Worm (Caenorhabditis elegans) whole organism, young adult: Measurements from ENCODE around the gene twk-35.

Experiments
- B0035.1 ChIP-seq: sonication (generic microtip); optimal IDR thresholded peaks from 2 replicates; lab custom pipeline; 2016; ENCODE audit warnings: missing genetic modification characterization, mild to moderate bottlenecking, missing compliant biosample characterization, missing genotype, missing genetic modification reagents
- C06A6.2 ChIP-seq: fragments of 200-800 bp; sonication (Bioruptor generic); conservative IDR thresholded peaks from 2 replicates; pipeline ENCODE4 v1.3.6; 2022; ENCODE audit warnings: missing genetic modification characterization, missing compliant biosample characterization
- C17E4.6 ChIP-seq: fragments of 200-800 bp; sonication (Bioruptor generic); IDR thresholded peaks from 2 replicates; pipeline ENCODE4 v1.3.6; 2022; ENCODE audit warnings: missing genetic modification reagents, missing genetic modification characterization, missing compliant biosample characterization
- D2030.7 ChIP-seq: fragments of 200-800 bp; sonication (Bioruptor generic); IDR thresholded peaks from 2 replicates; pipeline ENCODE4 v1.3.6; 2022; ENCODE audit warnings: missing genetic modification reagents, missing genetic modification characterization, missing compliant biosample characterization
- F22D6.2 ChIP-seq: sonication (generic microtip); optimal IDR thresholded peaks from 2 replicates; lab custom pipeline; 2016; ENCODE audit warnings: mild to moderate bottlenecking, missing genetic modification characterization, missing compliant biosample characterization
- F23B12.7 ChIP-seq: sonication (generic microtip); optimal IDR thresholded peaks from 2 replicates; lab custom pipeline; 2017; ENCODE audit warnings: missing genetic modification characterization, mild to moderate bottlenecking, missing compliant biosample characterization, antibody characterized with exemption, moderate library complexity; ENCODE audit not compliant: insufficient read depth
- ZK185.1 ChIP-seq: sonication (generic microtip); optimal IDR thresholded peaks from 2 replicates; lab custom pipeline; 2016; ENCODE audit warnings: mild to moderate bottlenecking, missing genetic modification characterization, missing compliant biosample characterization; ENCODE audit not compliant: poor library complexity, severe bottlenecking
- ama-1 ChIP-seq, 3 experiments: fragments of 150-350 bp in 1 of 3; sonication (generic microtip) in 2 of 3; optimal IDR thresholded peaks; 2 replicates each; lab custom pipeline; 2014 to 2018; ENCODE audit warnings: missing biosample characterization in 2 of 3, missing genetic modification characterization in 2 of 3, missing genetic modification reagents in 2 of 3
- ceh-27 ChIP-seq: fragments of 200-800 bp; sonication (Bioruptor generic); optimal IDR thresholded peaks from 2 replicates; lab custom pipeline; 2018; ENCODE audit warnings: mild to moderate bottlenecking, missing genetic modification characterization, moderate library complexity, missing compliant biosample characterization
- ceh-91 ChIP-seq: fragments of 200-800 bp; sonication (Bioruptor generic); IDR thresholded peaks from 2 replicates; pipeline ENCODE4 v1.3.6; 2022; ENCODE audit warnings: missing genetic modification reagents, missing genetic modification characterization, missing compliant biosample characterization
- chd-7 ChIP-seq: sonication (generic microtip); optimal IDR thresholded peaks from 2 replicates; lab custom pipeline; 2016; ENCODE audit warnings: mild to moderate bottlenecking, missing genetic modification characterization, moderate library complexity, missing compliant biosample characterization
- egl-18 ChIP-seq: fragments of 200-800 bp; sonication (Bioruptor generic); IDR thresholded peaks from 2 replicates; pipeline ENCODE4 v1.3.6; 2022; ENCODE audit warnings: missing genetic modification reagents, missing genetic modification characterization, missing compliant biosample characterization
- egrh-3 ChIP-seq: fragments of 200-800 bp; sonication (Bioruptor generic); IDR thresholded peaks from 2 replicates; pipeline ENCODE4 v1.3.6; 2022; ENCODE audit warnings: missing genetic modification reagents, missing genetic modification characterization, missing compliant biosample characterization
- hlh-12 ChIP-seq: sonication (generic microtip); optimal IDR thresholded peaks from 2 replicates; lab custom pipeline; 2016; ENCODE audit warnings: missing genetic modification characterization, missing compliant biosample characterization
- hmg-1.2 ChIP-seq: fragments of 200-800 bp; sonication (Bioruptor generic); IDR thresholded peaks from 2 replicates; pipeline ENCODE4 v1.3.6; 2022; ENCODE audit warnings: missing genetic modification reagents, missing genetic modification characterization, missing compliant biosample characterization
- hrde-1 ChIP-seq: sonication (generic microtip); optimal IDR thresholded peaks from 2 replicates; lab custom pipeline; 2016; ENCODE audit warnings: missing genetic modification characterization, mild to moderate bottlenecking, missing compliant biosample characterization, moderate library complexity, missing genotype, missing genetic modification reagents, borderline replicate concordance
- hsf-1 ChIP-seq: fragments of 200-800 bp; sonication (Bioruptor generic); IDR thresholded peaks from 2 replicates; pipeline ENCODE4 v1.3.6; 2022; ENCODE audit warnings: missing genetic modification reagents, missing genetic modification characterization, missing compliant biosample characterization
- lin-26 ChIP-seq: fragments of 200-800 bp; sonication (Bioruptor generic); IDR thresholded peaks from 2 replicates; pipeline ENCODE4 v1.3.6; 2022; ENCODE audit warnings: missing genetic modification reagents, missing genetic modification characterization, missing compliant biosample characterization
- lin-35 ChIP-seq, 3 experiments: fragments of 150-350 bp in 2 of 3; sonication (generic microtip) in 1 of 3; optimal IDR thresholded peaks; 2 replicates each; lab custom pipeline; 2014 to 2018; ENCODE audit warnings: missing biosample characterization in 3 of 3, missing genetic modification characterization in 3 of 3, missing genetic modification reagents in 3 of 3
- lsy-27 ChIP-seq: sonication (generic microtip); optimal IDR thresholded peaks from 2 replicates; lab custom pipeline; 2017; ENCODE audit warnings: missing genetic modification characterization, mild to moderate bottlenecking, missing compliant biosample characterization, antibody characterized with exemption, missing genotype, borderline replicate concordance; ENCODE audit not compliant: insufficient read depth
- madf-3 ChIP-seq: fragments of 200-800 bp; sonication (Bioruptor generic); IDR thresholded peaks from 2 replicates; pipeline ENCODE4 v1.3.6; 2022; ENCODE audit warnings: missing genetic modification reagents, missing genetic modification characterization, missing compliant biosample characterization
- madf-6 ChIP-seq: fragments of 200-800 bp; sonication (Bioruptor generic); IDR thresholded peaks from 2 replicates; pipeline ENCODE4 v1.3.6; 2022; ENCODE audit warnings: missing genetic modification reagents, missing genetic modification characterization, missing compliant biosample characterization
- mcd-1 ChIP-seq: fragments of 200-800 bp; sonication (Bioruptor generic); IDR thresholded peaks from 2 replicates; pipeline ENCODE4 v1.3.6; 2022; ENCODE audit warnings: missing genetic modification reagents, missing genetic modification characterization, missing compliant biosample characterization
- mxl-1 ChIP-seq: sonication (generic microtip); optimal IDR thresholded peaks from 2 replicates; lab custom pipeline; 2016; ENCODE audit warnings: missing genetic modification characterization, missing compliant biosample characterization
- nfya-2 ChIP-seq: fragments of 200-800 bp; sonication (Bioruptor generic); IDR thresholded peaks from 2 replicates; pipeline ENCODE4 v1.3.6; 2022; ENCODE audit warnings: missing genetic modification reagents, missing genetic modification characterization, missing compliant biosample characterization
- nhr-90 ChIP-seq: sonication (generic microtip); optimal IDR thresholded peaks from 2 replicates; lab custom pipeline; 2016; ENCODE audit warnings: missing genotype, mild to moderate bottlenecking, missing genetic modification characterization, missing compliant biosample characterization
- rpc-1 ChIP-seq, 2 experiments: fragments of 150-350 bp in 1 of 2; sonication (generic microtip) in 1 of 2; optimal IDR thresholded peaks; 2 replicates each; lab custom pipeline; 2014 to 2018; ENCODE audit warnings: missing biosample characterization in 1 of 2, missing genetic modification characterization in 1 of 2, missing genetic modification reagents in 1 of 2, missing genotype in 1 of 2
- snpc-1.1 ChIP-seq: sonication (generic microtip); optimal IDR thresholded peaks from 2 replicates; lab custom pipeline; 2017; ENCODE audit warnings: missing genetic modification characterization, mild to moderate bottlenecking, missing compliant biosample characterization, antibody characterized with exemption, moderate library complexity, missing genotype, missing genetic modification reagents; ENCODE audit not compliant: insufficient read depth
- snpc-1.3 ChIP-seq: sonication (generic microtip); optimal IDR thresholded peaks from 2 replicates; lab custom pipeline; 2017; ENCODE audit warnings: missing genetic modification characterization, mild to moderate bottlenecking, missing compliant biosample characterization, antibody characterized with exemption, moderate library complexity, missing genotype, missing genetic modification reagents; ENCODE audit not compliant: insufficient read depth
- somi-1 ChIP-seq: fragments of 200-800 bp; sonication (Bioruptor generic); optimal IDR thresholded peaks from 2 replicates; lab custom pipeline; 2018; ENCODE audit warnings: mild to moderate bottlenecking, missing genetic modification characterization, missing compliant biosample characterization
- tbp1 ChIP-seq: fragments of 200-800 bp; sonication (Bioruptor generic); optimal IDR thresholded peaks from 2 replicates; lab custom pipeline; 2018; ENCODE audit warnings: mild to moderate bottlenecking, missing genetic modification characterization, missing compliant biosample characterization
- unc-62 ChIP-seq: fragments of 150-350 bp; optimal IDR thresholded peaks from 2 replicates; lab custom pipeline; 2014; ENCODE audit warnings: missing biosample characterization, missing genetic modification reagents, missing genetic modification characterization
- zim-3 ChIP-seq: sonication (generic microtip); optimal IDR thresholded peaks from 2 replicates; lab custom pipeline; 2017; ENCODE audit warnings: mild to moderate bottlenecking, missing genetic modification characterization, moderate library complexity, missing compliant biosample characterization
- ztf-18 ChIP-seq: sonication (generic microtip); optimal IDR thresholded peaks from 2 replicates; lab custom pipeline; 2016; ENCODE audit warnings: missing genotype, mild to moderate bottlenecking, missing genetic modification characterization, missing compliant biosample characterization
- ztf-22 ChIP-seq: fragments of 200-800 bp; sonication (Bioruptor generic); optimal IDR thresholded peaks from 2 replicates; lab custom pipeline; 2018; ENCODE audit warnings: mild to moderate bottlenecking, missing genetic modification characterization, moderate library complexity, missing compliant biosample characterization
- ztf-3 ChIP-seq: fragments of 200-800 bp; sonication (Bioruptor generic); optimal IDR thresholded peaks from 2 replicates; lab custom pipeline; 2018; ENCODE audit warnings: mild to moderate bottlenecking, missing genetic modification characterization, missing compliant biosample characterization

The twk-35 gene

ce11 chrV:20851847-20852386, 10.9 kb upstream of the twk-35 start, which contains the start of gene ndua-1:
ndua-1 (minus strand) TSS chrV:20851897.
- TF ChIP-seq mcd-1 (0 out of 2 replicates have a peak, but pooled peaks have one; percentile 30), nfya-2 (GFP tag; lab: Robert Waterston, UW) (no peak), chd-7 (tag; lab: Kevin White, UChicago) (no peak), F23B12.7 (peak; percentile 50), egrh-3 (GFP tag; lab: Robert Waterston, UW) (no peak), mxl-1 (tag; lab: Kevin White, UChicago) (no peak), hrde-1 (no peak), F22D6.2 (tag; lab: Kevin White, UChicago) (no peak), egl-18 (GFP tag; lab: Robert Waterston, UW) (no peak), unc-62 (no peak), lin-26 (GFP tag; lab: Robert Waterston, UW) (no peak), hmg-1.2 (GFP tag; lab: Robert Waterston, UW) (no peak), ZK185.1 (tag; lab: Kevin White, UChicago) (peak; percentile 20), ceh-91 (no peak), C06A6.2 (GFP tag; lab: Robert Waterston, UW) (no peak), snpc-1.1 (tag; lab: Kevin White, UChicago) (peak; percentile 26), ztf-3 (GFP tag; lab: Kevin White, UChicago) (no peak), ama-1 (optimal IDR thresholded peaks at IDR 0.05; lab: Kevin White, UChicago) (no peak), ama-1 (GFP tag; optimal IDR thresholded peaks at IDR 0.05; lab: Kevin White, UChicago) (peak in 1 of 2 experiments; percentile 28), snpc-1.3 (tag; lab: Kevin White, UChicago) (peak; percentile 17), madf-3 (GFP tag; lab: Robert Waterston, UW) (no peak), lsy-27 (tag; lab: Kevin White, UChicago) (no peak), rpc-1 (optimal IDR thresholded peaks at IDR 0.05; lab: Kevin White, UChicago) (peak; percentile 19), rpc-1 (tag; optimal IDR thresholded peaks at IDR 0.05; lab: Kevin White, UChicago) (no peak), ceh-27 (GFP tag; lab: Kevin White, UChicago) (no peak), tbp1 (GFP tag; lab: Kevin White, UChicago) (no peak), hlh-12 (no peak), lin-35 (GFP tag; optimal IDR thresholded peaks at IDR 0.05; lab: Kevin White, UChicago) (no peak), D2030.7 (peak; percentile 49)

DNA sequence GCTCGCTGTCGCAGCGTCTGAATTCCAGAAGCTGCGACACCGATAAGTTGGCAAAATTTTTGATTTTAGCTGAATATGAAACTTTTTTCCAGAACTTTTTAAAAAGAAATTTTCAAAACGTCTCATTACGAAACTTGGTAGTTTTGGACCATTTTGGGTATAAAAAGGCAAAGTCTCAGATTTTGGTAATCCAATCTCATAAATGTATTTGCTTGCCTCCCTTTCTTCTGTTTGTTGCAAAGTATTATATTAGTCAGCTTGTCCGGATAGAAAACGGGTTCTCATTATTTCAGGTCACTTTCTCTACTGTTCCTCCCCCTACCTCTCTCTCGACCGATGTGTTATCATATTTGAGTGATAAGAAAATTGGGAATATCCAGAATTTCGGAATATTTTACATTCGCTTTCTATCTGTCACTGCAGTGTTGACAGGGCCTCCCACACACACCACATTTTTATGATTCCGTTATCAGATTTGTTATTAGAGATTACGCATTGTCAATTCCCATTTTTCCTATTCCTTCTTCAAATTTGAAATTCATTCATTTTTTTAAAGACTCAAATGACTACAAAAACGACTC, 9.1 kb upstream of the twk-35 start, which contains the start of gene F31D4.5:
TSS of gene F31D4.5 (plus strand) at position 491 of the 581 bp plus-strand sequence.
- no peak for TF ChIP-seq ztf-18 (tag; lab: Kevin White, UChicago)
- TF ChIP-seq chd-7 (tag; lab: Kevin White, UChicago) = no peak
- TF ChIP-seq ztf-22 (GFP tag; lab: Kevin White, UChicago) = no peak
- TF ChIP-seq unc-62 = no peak
- TF ChIP-seq mcd-1 = no peak
- no peak for TF ChIP-seq hsf-1 (GFP tag; lab: Robert Waterston, UW)
- no peak for TF ChIP-seq rpc-1 (optimal IDR thresholded peaks at IDR 0.05; lab: Kevin White, UChicago)
- TF ChIP-seq rpc-1 (tag; optimal IDR thresholded peaks at IDR 0.05; lab: Kevin White, UChicago) = no peak
- TF ChIP-seq zim-3 (tag; lab: Kevin White, UChicago) = no peak
- TF ChIP-seq somi-1 (GFP tag; lab: Kevin White, UChicago) = no peak
- no peak for TF ChIP-seq C17E4.6 (GFP tag; lab: Robert Waterston, UW)
- no peak for TF ChIP-seq B0035.1
- no peak for TF ChIP-seq nhr-90 (tag; lab: Kevin White, UChicago)
- no peak for TF ChIP-seq madf-6 (GFP tag; lab: Robert Waterston, UW)
- TF ChIP-seq F23B12.7 = no peak
